Worm (Caenorhabditis elegans) whole organism, midembryonic: ENCODE data around the gene F45D3.4.

Experiments used
- cog-1 ChIP-seq: sonication (generic microtip); optimal IDR thresholded peaks from 2 replicates; lab custom pipeline; 2016; ENCODE audit warnings: missing genetic modification characterization, missing compliant biosample characterization
- flt-1 ChIP-seq: fragments of 200-800 bp; sonication (Bioruptor generic); IDR thresholded peaks from 2 replicates; pipeline ENCODE4 v1.3.6; 2022; ENCODE audit warnings: missing genetic modification characterization, missing compliant biosample characterization
- klf-2 ChIP-seq: fragments of 200-800 bp; sonication (Bioruptor generic); conservative IDR thresholded peaks from 2 replicates; pipeline ENCODE4 v1.3.6; 2022; ENCODE audit warnings: missing genetic modification reagents, missing genetic modification characterization, missing compliant biosample characterization
- med-1 ChIP-seq: sonication (generic microtip); optimal IDR thresholded peaks from 2 replicates; lab custom pipeline; 2017; ENCODE audit warnings: missing genetic modification characterization, mild to moderate bottlenecking, missing compliant biosample characterization, antibody characterized with exemption, missing genetic modification reagents; ENCODE audit not compliant: insufficient read depth
- ref-1 ChIP-seq: fragments of 200-800 bp; sonication (Bioruptor generic); conservative IDR thresholded peaks from 2 replicates; pipeline ENCODE4 v1.3.6; 2022; ENCODE audit warnings: missing genetic modification reagents, missing genetic modification characterization, missing compliant biosample characterization
- tab-1 ChIP-seq: fragments of 200-800 bp; sonication (Bioruptor generic); IDR thresholded peaks from 2 replicates; pipeline ENCODE4 v1.3.6; 2022; ENCODE audit warnings: missing genetic modification characterization, missing compliant biosample characterization
- ztf-23 ChIP-seq: fragments of 200-800 bp; sonication (Bioruptor generic); IDR thresholded peaks from 2 replicates; pipeline ENCODE4 v1.3.6; 2022; ENCODE audit warnings: missing genetic modification reagents, missing genetic modification characterization, missing compliant biosample characterization
- ztf-29 ChIP-seq: fragments of 200-800 bp; sonication (Bioruptor generic); IDR thresholded peaks from 2 replicates; pipeline ENCODE4 v1.3.6; 2022; ENCODE audit warnings: missing genetic modification reagents, missing genetic modification characterization, missing compliant biosample characterization

DNA sequence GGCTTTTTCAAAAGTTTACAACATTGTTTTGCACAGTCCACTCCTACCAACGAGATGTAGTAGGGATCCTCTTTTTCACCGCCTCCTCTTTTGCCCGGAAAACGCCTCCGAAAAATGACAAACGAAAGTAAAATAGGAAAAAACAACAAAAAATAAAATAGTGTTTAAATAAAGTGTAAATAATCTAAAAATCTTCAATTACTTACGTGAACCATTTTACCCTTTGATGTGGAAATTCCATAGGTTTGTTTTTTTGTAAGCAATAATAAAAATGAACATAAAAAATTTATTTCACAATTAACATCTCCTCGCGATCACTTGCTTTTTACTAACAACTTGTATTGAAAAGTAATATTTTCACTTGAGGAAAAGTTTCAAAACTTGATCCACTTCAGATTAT is 35.0 kb upstream of the F45D3.4 start, which contains the start of gene C14C10.1:
- no peak for TF ChIP-seq cog-1 (tag; lab: Kevin White, UChicago)
- no peak for TF ChIP-seq flt-1 (GFP tag; lab: Robert Waterston, UW)
- TF ChIP-seq med-1 (GFP tag; lab: Kevin White, UChicago) = no peak
- TF ChIP-seq ztf-29 = no peak
- no peak for TF ChIP-seq klf-2 (GFP tag; lab: Robert Waterston, UW)
- no peak for TF ChIP-seq ref-1 (GFP tag; lab: Robert Waterston, UW)
- no peak for TF ChIP-seq ztf-23 (GFP tag; lab: Robert Waterston, UW)
- no peak for TF ChIP-seq tab-1 (GFP tag; lab: Robert Waterston, UW)
